Fruit fly (Drosophila melanogaster) whole organism, wandering third instar larva: ENCODE measurements around the gene CG34299.

Experiments
- Abd-B ChIP-seq: fragments of >200 bp; optimal IDR thresholded peaks from 2 replicates; lab custom pipeline; 2017; ENCODE audit warnings: missing biosample characterization, missing genetic modification characterization
- CG32264 ChIP-seq: fragments of 200-800 bp; sonication (Bioruptor generic); optimal IDR thresholded peaks from 2 replicates; lab custom pipeline; 2016; ENCODE audit warnings: missing biosample characterization, missing genetic modification characterization
- CG9705 ChIP-seq: fragments of 200-800 bp; sonication (Bioruptor generic); optimal IDR thresholded peaks from 2 replicates; lab custom pipeline; 2018; ENCODE audit warnings: missing biosample characterization, mild to moderate bottlenecking, missing genetic modification characterization
- CrebA ChIP-seq: fragments of 200-800 bp; sonication (Bioruptor generic); optimal IDR thresholded peaks from 2 replicates; lab custom pipeline; 2016; ENCODE audit warnings: missing biosample characterization, mild to moderate bottlenecking, missing genetic modification characterization, borderline replicate concordance
- Dfd ChIP-seq: fragments of >200 bp; optimal IDR thresholded peaks from 2 replicates; lab custom pipeline; 2017; ENCODE audit warnings: missing biosample characterization, missing genetic modification characterization
- Dif ChIP-seq: fragments of 200-275, 200-300 bp; sonication (Bioruptor generic); optimal IDR thresholded peaks from 2 replicates; lab custom pipeline; 2018; ENCODE audit warnings: missing biosample characterization, missing genetic modification characterization; ENCODE audit not compliant: partially characterized antibody
- GATAd ChIP-seq: sonication (Bioruptor generic); optimal IDR thresholded peaks from 2 replicates; lab custom pipeline; 2016; ENCODE audit warnings: missing biosample characterization, missing genetic modification characterization
- HLH106 ChIP-seq: fragments of 200-800 bp; optimal IDR thresholded peaks from 3 replicates; lab custom pipeline; 2019; ENCODE audit warnings: missing biosample characterization, mild to moderate bottlenecking, missing genetic modification characterization, moderate library complexity
- Hnf4 ChIP-seq: fragments of 200-800 bp; sonication (Bioruptor generic); optimal IDR thresholded peaks from 2 replicates; lab custom pipeline; 2016; ENCODE audit warnings: missing biosample characterization, mild to moderate bottlenecking, missing genetic modification characterization
- Hr78 ChIP-seq: fragments of >200 bp; optimal IDR thresholded peaks from 2 replicates; lab custom pipeline; 2017; ENCODE audit warnings: missing biosample characterization, missing genetic modification characterization
- Hr83 ChIP-seq: fragments of 200-300 bp; sonication (Bioruptor generic); optimal IDR thresholded peaks from 2 replicates; lab custom pipeline; 2016; ENCODE audit warnings: missing biosample characterization, mild to moderate bottlenecking, missing genetic modification characterization, moderate library complexity; ENCODE audit not compliant: poor library complexity, severe bottlenecking
- Jra ChIP-seq: sonication (Bioruptor generic); optimal IDR thresholded peaks from 2 replicates; lab custom pipeline; 2016; ENCODE audit warnings: missing biosample characterization, missing genetic modification characterization
- Mio ChIP-seq: sonication (Bioruptor generic); optimal IDR thresholded peaks from 2 replicates; lab custom pipeline; 2016; ENCODE audit warnings: missing biosample characterization, missing genetic modification characterization
- Myc ChIP-seq: fragments of >200 bp; optimal IDR thresholded peaks from 2 replicates; lab custom pipeline; 2017
- N ChIP-seq: fragments of >200 bp; optimal IDR thresholded peaks from 2 replicates; lab custom pipeline; 2018; ENCODE audit warnings: missing biosample characterization, missing external identifiers, missing genetic modification characterization
- OdsH ChIP-seq: fragments of 200-800 bp; sonication (Bioruptor generic); optimal IDR thresholded peaks from 2 replicates; lab custom pipeline; 2016; ENCODE audit warnings: missing biosample characterization, mild to moderate bottlenecking, missing genetic modification characterization
- Rel ChIP-seq, 2 experiments: fragments of 200-800 bp; sonication (Bioruptor generic) in 1 of 2; optimal IDR thresholded peaks; 2 replicates in 1 of 2; 3 replicates in 1 of 2; lab custom pipeline; 2016 to 2019; ENCODE audit warnings: mild to moderate bottlenecking in 2 of 2, missing biosample characterization in 2 of 2, missing genetic modification characterization in 2 of 2, moderate library complexity in 1 of 2
- Sp1 ChIP-seq: fragments of 200-800 bp; sonication (Bioruptor generic); optimal IDR thresholded peaks from 3 replicates; lab custom pipeline; 2019; ENCODE audit warnings: missing biosample characterization, mild to moderate bottlenecking, missing genetic modification characterization, moderate library complexity
- Vsx2 ChIP-seq: fragments of 200-300, 225-300 bp; sonication (Bioruptor generic); optimal IDR thresholded peaks from 2 replicates; lab custom pipeline; 2018; ENCODE audit warnings: missing biosample characterization, missing genetic modification characterization; ENCODE audit not compliant: partially characterized antibody
- br ChIP-seq: fragments of 200-800 bp; sonication (Bioruptor generic); optimal IDR thresholded peaks from 2 replicates; lab custom pipeline; 2016; ENCODE audit warnings: missing biosample characterization, missing genetic modification characterization
- brk ChIP-seq: fragments of 200-800 bp; sonication (Bioruptor generic); optimal IDR thresholded peaks from 2 replicates; lab custom pipeline; 2016; ENCODE audit warnings: missing biosample characterization, mild to moderate bottlenecking, missing genetic modification characterization
- dl ChIP-seq, 2 experiments: fragments of 175-275, 200-275 bp in 1 of 2; fragments of 200-275 bp in 1 of 2; sonication (Bioruptor generic); optimal IDR thresholded peaks; lab custom pipeline; 2018; ENCODE audit warnings: mild to moderate bottlenecking in 2 of 2, missing biosample characterization in 2 of 2, missing genetic modification characterization in 2 of 2, moderate library complexity in 2 of 2; ENCODE audit not compliant: partially characterized antibody in 2 of 2, insufficient read depth in 1 of 2
- dmrt93B ChIP-seq: fragments of 200-800 bp; sonication (Bioruptor generic); optimal IDR thresholded peaks from 2 replicates; lab custom pipeline; 2018; ENCODE audit warnings: missing biosample characterization, mild to moderate bottlenecking, missing genetic modification characterization
- dsf ChIP-seq: sonication (Bioruptor generic); optimal IDR thresholded peaks from 2 replicates; lab custom pipeline; 2016; ENCODE audit warnings: missing biosample characterization, missing genetic modification characterization, borderline replicate concordance
- ey ChIP-seq: fragments of 200-800 bp; sonication (Bioruptor generic); optimal IDR thresholded peaks from 2 replicates; lab custom pipeline; 2016; ENCODE audit warnings: missing biosample characterization, missing genetic modification characterization
- foxo ChIP-seq, 2 experiments: fragments of 200-800 bp; sonication (Bioruptor generic); optimal IDR thresholded peaks; 2 replicates in 1 of 2; 3 replicates in 1 of 2; lab custom pipeline; 2016 to 2017; ENCODE audit warnings: missing biosample characterization in 2 of 2, missing genetic modification characterization in 2 of 2
- fru ChIP-seq: fragments of 200-800 bp; sonication (Bioruptor generic); optimal IDR thresholded peaks from 3 replicates; lab custom pipeline; 2016; ENCODE audit warnings: missing biosample characterization, mild to moderate bottlenecking, missing genetic modification characterization
- h ChIP-seq: fragments of 200-800 bp; sonication (Bioruptor generic); optimal IDR thresholded peaks from 3 replicates; lab custom pipeline; 2016; ENCODE audit warnings: missing biosample characterization, mild to moderate bottlenecking, missing genetic modification characterization
- jim ChIP-seq: fragments of 175-275, 200-325 bp; sonication (Bioruptor generic); optimal IDR thresholded peaks from 2 replicates; lab custom pipeline; 2016; ENCODE audit warnings: missing biosample characterization, mild to moderate bottlenecking, missing genetic modification characterization
- lola ChIP-seq: fragments of >200 bp; optimal IDR thresholded peaks from 2 replicates; lab custom pipeline; 2017; ENCODE audit warnings: missing biosample characterization, missing genetic modification characterization
- pan ChIP-seq: fragments of >200 bp; optimal IDR thresholded peaks from 2 replicates; lab custom pipeline; 2017
- psq ChIP-seq: fragments of 200-800 bp; sonication (Bioruptor generic); optimal IDR thresholded peaks from 3 replicates; lab custom pipeline; 2017; ENCODE audit warnings: missing biosample characterization, mild to moderate bottlenecking, missing genetic modification characterization, moderate library complexity
- rgr ChIP-seq: fragments of 200-800 bp; sonication (Bioruptor generic); optimal IDR thresholded peaks from 3 replicates; lab custom pipeline; 2016; ENCODE audit warnings: missing biosample characterization, mild to moderate bottlenecking, missing genetic modification characterization
- sage ChIP-seq: fragments of 200-800 bp; sonication (Bioruptor generic); optimal IDR thresholded peaks from 2 replicates; lab custom pipeline; 2016; ENCODE audit warnings: missing biosample characterization, mild to moderate bottlenecking, missing genetic modification characterization
- sv ChIP-seq: fragments of 200-800 bp; sonication (Bioruptor generic); optimal IDR thresholded peaks from 3 replicates; lab custom pipeline; 2016; ENCODE audit warnings: missing biosample characterization, missing genetic modification characterization
- tai ChIP-seq: sonication (Bioruptor generic); optimal IDR thresholded peaks from 2 replicates; lab custom pipeline; 2016; ENCODE audit warnings: missing biosample characterization, missing genetic modification characterization
- usp ChIP-seq: fragments of >200 bp; optimal IDR thresholded peaks from 2 replicates; lab custom pipeline; 2017; ENCODE audit warnings: missing biosample characterization, missing genetic modification characterization
- woc ChIP-seq: sonication (Bioruptor generic); optimal IDR thresholded peaks from 2 replicates; lab custom pipeline; 2016; ENCODE audit warnings: missing biosample characterization, mild to moderate bottlenecking, missing genetic modification characterization

Gene CG34299

DNA sequence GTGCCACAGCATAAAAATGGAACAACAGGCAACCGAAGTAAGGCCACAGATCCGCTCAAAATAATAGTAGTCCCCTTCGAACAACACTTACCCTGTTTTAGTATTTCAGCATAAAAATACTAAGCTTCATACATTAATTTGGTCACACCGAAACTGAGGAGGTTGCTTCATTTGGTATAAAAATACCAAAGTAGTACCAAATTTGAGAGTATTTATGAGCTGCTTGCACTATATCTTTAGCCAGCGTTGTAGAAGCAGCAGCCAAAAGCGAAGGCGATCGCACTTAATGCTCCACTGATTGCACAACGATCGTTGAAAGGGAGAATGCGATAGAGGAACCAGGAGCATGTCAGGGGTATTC, 9.6 kb downstream of the CG34299 start:
- peak; percentile 92 for TF ChIP-seq CG32264 (GFP tag; lab: Kevin White, UChicago)
- peak; percentile 90 for TF ChIP-seq rgr (GFP tag; lab: Kevin White, UChicago)
- TF ChIP-seq Hr83 (GFP tag; lab: Kevin White, UChicago): peak; percentile 16
- TF ChIP-seq tai (GFP tag; lab: Kevin White, UChicago): peak; percentile 70
- TF ChIP-seq foxo (GFP tag; optimal IDR thresholded peaks at IDR 0.05; lab: Kevin White, UChicago): peak; percentile 84 to 92
- TF ChIP-seq HLH106 (tag; lab: Kevin White, UChicago): peak; percentile 89
- peak; percentile 72 for TF ChIP-seq CrebA (GFP tag; lab: Kevin White, UChicago)
- peak; percentile 81 for TF ChIP-seq dmrt93B (GFP tag; lab: Kevin White, UChicago)
- no peak for TF ChIP-seq Hr78 (GFP tag; lab: Kevin White, UChicago)
- TF ChIP-seq Mio: peak; percentile 34
- no peak for TF ChIP-seq sv (GFP tag; lab: Kevin White, UChicago)
- peak; percentile 92 for TF ChIP-seq OdsH (GFP tag; lab: Kevin White, UChicago)
- TF ChIP-seq brk (GFP tag; lab: Kevin White, UChicago): peak; percentile 68
- peak; percentile 95 for TF ChIP-seq br
- TF ChIP-seq woc (GFP tag; lab: Kevin White, UChicago): peak; percentile 93
- peak; percentile 43 for TF ChIP-seq Jra (GFP tag; lab: Kevin White, UChicago)
- peak; percentile 85 for TF ChIP-seq Hnf4
- peak; percentile 95 for TF ChIP-seq psq (GFP tag; lab: Kevin White, UChicago)
- TF ChIP-seq sage: peak; percentile 87
- no peak for TF ChIP-seq Dif (GFP tag; lab: Kevin White, UChicago)
- TF ChIP-seq Myc: no peak
- no peak for TF ChIP-seq Vsx2 (GFP tag; lab: Kevin White, UChicago)
- peak; percentile 94 for TF ChIP-seq ey
- peak; percentile 95 for TF ChIP-seq h (GFP tag; lab: Kevin White, UChicago)
- TF ChIP-seq N: no peak
- TF ChIP-seq CG9705 (GFP tag; lab: Kevin White, UChicago): peak; percentile 55
- peak; percentile 96 for TF ChIP-seq fru (GFP tag; lab: Kevin White, UChicago)
- TF ChIP-seq Sp1: peak; percentile 92
- no peak for TF ChIP-seq lola (GFP tag; lab: Kevin White, UChicago)
- TF ChIP-seq Rel (GFP tag; optimal IDR thresholded peaks at IDR 0.05; lab: Kevin White, UChicago): peak; percentile 81
- TF ChIP-seq Rel (tag; optimal IDR thresholded peaks at IDR 0.05; lab: Kevin White, UChicago): peak; percentile 39
- TF ChIP-seq jim (GFP tag; lab: Kevin White, UChicago): no peak
- no peak for TF ChIP-seq dl (GFP tag; optimal IDR thresholded peaks at IDR 0.05; lab: Kevin White, UChicago; ENCODE audit: insufficient read depth in 1 of 2, partially characterized antibody in 2 of 2)

DNA sequence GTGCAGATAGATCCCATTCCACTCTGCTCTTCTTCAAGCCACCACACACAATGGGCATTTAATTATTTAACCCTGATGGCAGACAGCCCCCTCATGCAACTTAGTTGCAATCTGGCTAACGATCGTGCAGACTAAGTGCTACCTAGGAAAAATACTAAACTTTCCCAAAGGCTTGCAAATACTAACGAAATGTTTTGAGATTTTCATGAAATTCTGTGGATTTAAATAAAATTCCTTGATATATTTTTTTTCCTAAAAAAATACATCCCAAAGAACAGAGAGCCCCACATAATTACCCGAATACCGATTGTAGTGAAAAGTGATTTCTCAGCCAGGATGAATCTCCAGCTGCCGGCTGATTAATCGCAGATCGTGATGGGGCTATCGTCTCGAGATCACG, 10.2 kb downstream of the CG34299 start:
- TF ChIP-seq pan (lab: Kevin White, UChicago) (no peak), h (GFP tag; lab: Kevin White, UChicago) (peak; percentile 13)

DNA sequence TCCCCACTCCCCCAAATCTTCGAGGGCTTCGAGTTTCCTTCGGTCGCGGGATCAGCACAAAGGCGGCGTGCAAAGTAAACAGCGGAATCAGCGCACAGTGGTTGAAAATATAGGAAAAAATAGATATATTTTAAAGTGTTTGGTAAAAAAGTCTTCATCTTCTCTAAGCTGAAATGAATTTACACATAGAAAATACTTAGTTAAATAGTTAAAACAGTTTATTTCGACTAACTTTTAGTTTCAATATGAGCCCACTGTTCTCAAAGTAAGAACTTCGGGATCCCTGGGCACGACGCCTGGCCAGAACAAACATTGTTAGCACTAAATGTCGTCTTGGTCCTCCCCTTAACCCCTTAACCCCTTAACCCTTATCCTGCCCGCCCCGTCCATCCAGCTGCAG, 12.5 kb downstream of the CG34299 start:
- TF ChIP-seq foxo (GFP tag; optimal IDR thresholded peaks at IDR 0.05; lab: Kevin White, UChicago) (peak; percentile 14 to 93), HLH106 (tag; lab: Kevin White, UChicago) (peak; percentile 94), GATAd (GFP tag; lab: Kevin White, UChicago) (peak; percentile 37), OdsH (GFP tag; lab: Kevin White, UChicago) (peak; percentile 93), ey (peak; percentile 92), jim (GFP tag; lab: Kevin White, UChicago) (no peak), psq (GFP tag; lab: Kevin White, UChicago) (peak; percentile 92), sage (peak; percentile 91), CG32264 (GFP tag; lab: Kevin White, UChicago) (peak; percentile 68), tai (GFP tag; lab: Kevin White, UChicago) (peak; percentile 86), N (no peak), Vsx2 (GFP tag; lab: Kevin White, UChicago) (no peak), sv (GFP tag; lab: Kevin White, UChicago) (no peak), CrebA (GFP tag; lab: Kevin White, UChicago) (peak; percentile 74), Rel (GFP tag; optimal IDR thresholded peaks at IDR 0.05; lab: Kevin White, UChicago) (peak; percentile 62), Rel (tag; optimal IDR thresholded peaks at IDR 0.05; lab: Kevin White, UChicago) (peak; percentile 74), woc (GFP tag; lab: Kevin White, UChicago) (peak; percentile 85), Myc (no peak), usp (no peak), Jra (GFP tag; lab: Kevin White, UChicago) (peak; percentile 75), Sp1 (peak; percentile 95), lola (GFP tag; lab: Kevin White, UChicago) (no peak), dmrt93B (GFP tag; lab: Kevin White, UChicago) (peak; percentile 79), Mio (peak; percentile 11), dl (GFP tag; optimal IDR thresholded peaks at IDR 0.05; lab: Kevin White, UChicago; ENCODE audit: insufficient read depth in 1 of 2, partially characterized antibody in 2 of 2) (no peak), Dif (GFP tag; lab: Kevin White, UChicago) (no peak), h (GFP tag; lab: Kevin White, UChicago) (peak; percentile 96), Hr83 (GFP tag; lab: Kevin White, UChicago) (no peak), rgr (GFP tag; lab: Kevin White, UChicago) (peak; percentile 95), fru (GFP tag; lab: Kevin White, UChicago) (peak; percentile 99), br (peak; percentile 93), pan (lab: Kevin White, UChicago) (no peak), Hnf4 (peak; percentile 91), brk (GFP tag; lab: Kevin White, UChicago) (peak; percentile 88), Dfd (GFP tag; lab: Kevin White, UChicago) (no peak), CG9705 (GFP tag; lab: Kevin White, UChicago) (peak; percentile 82), Abd-B (no peak), Hr78 (GFP tag; lab: Kevin White, UChicago) (no peak), dsf (peak; percentile 51)
